Worm (Caenorhabditis elegans) whole organism, L2 larva: Measurements from ENCODE around the gene rpn-6.2.

Source experiments
- C34F6.9 ChIP-seq: fragments of 150-350 bp; optimal IDR thresholded peaks from 2 replicates; lab custom pipeline; 2014; ENCODE audit warnings: missing biosample characterization, missing genetic modification characterization
- R02D3.7 ChIP-seq: fragments of 150-350 bp; optimal IDR thresholded peaks from 2 replicates; lab custom pipeline; 2014; ENCODE audit warnings: missing biosample characterization, missing genetic modification characterization
- Y55F3AM.14 ChIP-seq: fragments of 200-800 bp; sonication (Bioruptor generic); optimal IDR thresholded peaks from 2 replicates; lab custom pipeline; 2018; ENCODE audit warnings: mild to moderate bottlenecking, missing genetic modification characterization, missing compliant biosample characterization
- ZK546.5 ChIP-seq: sonication (generic microtip); optimal IDR thresholded peaks from 2 replicates; lab custom pipeline; 2017; ENCODE audit warnings: missing biosample characterization, missing genetic modification characterization
- ama-1 ChIP-seq: fragments of 150-350 bp; optimal IDR thresholded peaks from 2 replicates; lab custom pipeline; 2018; ENCODE audit warnings: inconsistent platforms
- ceh-16 ChIP-seq: fragments of 150-350 bp; optimal IDR thresholded peaks from 2 replicates; lab custom pipeline; 2014; ENCODE audit warnings: missing biosample characterization, missing genetic modification characterization
- ceh-82 ChIP-seq: fragments of 150-350 bp; optimal IDR thresholded peaks from 2 replicates; lab custom pipeline; 2014; ENCODE audit warnings: missing biosample characterization, missing genetic modification characterization
- dmd-4 ChIP-seq: sonication (generic microtip); optimal IDR thresholded peaks from 2 replicates; lab custom pipeline; 2017; ENCODE audit warnings: missing biosample characterization, missing genetic modification characterization
- elt-3 ChIP-seq: sonication (generic microtip); optimal IDR thresholded peaks from 2 replicates; lab custom pipeline; 2017; ENCODE audit warnings: missing biosample characterization, missing genetic modification characterization
- fos-1 ChIP-seq: fragments of 150-350 bp; optimal IDR thresholded peaks from 2 replicates; lab custom pipeline; 2014; ENCODE audit warnings: missing biosample characterization, missing genetic modification characterization
- gmeb-1 ChIP-seq: fragments of 150-350 bp; optimal IDR thresholded peaks from 2 replicates; lab custom pipeline; 2014; ENCODE audit warnings: missing biosample characterization, missing genetic modification characterization
- lin-11 ChIP-seq: fragments of 150-350 bp; sonication (generic microtip); optimal IDR thresholded peaks from 2 replicates; lab custom pipeline; 2014; ENCODE audit warnings: missing biosample characterization, missing genetic modification characterization, inconsistent platforms, mixed read lengths
- lin-13 ChIP-seq: fragments of 150-350 bp; optimal IDR thresholded peaks from 2 replicates; lab custom pipeline; 2014; ENCODE audit warnings: missing biosample characterization, missing genetic modification reagents, missing genetic modification characterization
- lsy-2 ChIP-seq, 2 experiments: fragments of 150-350 bp in 1 of 2; sonication (generic microtip) in 1 of 2; optimal IDR thresholded peaks; 2 replicates each; lab custom pipeline; 2014 to 2017; ENCODE audit warnings: missing biosample characterization in 2 of 2, missing genetic modification characterization in 2 of 2
- mab-5 ChIP-seq: fragments of 150-350 bp; optimal IDR thresholded peaks from 2 replicates; lab custom pipeline; 2014; ENCODE audit warnings: missing biosample characterization, missing genetic modification characterization
- mbf-1 ChIP-seq: sonication (generic microtip); optimal IDR thresholded peaks from 2 replicates; lab custom pipeline; 2017; ENCODE audit warnings: missing biosample characterization, missing genetic modification characterization
- mdl-1 ChIP-seq, 2 experiments: fragments of 150-350 bp in 1 of 2; sonication (generic microtip) in 1 of 2; optimal IDR thresholded peaks; 2 replicates each; lab custom pipeline; 2017; ENCODE audit warnings: missing biosample characterization in 2 of 2, missing genetic modification characterization in 2 of 2
- nhr-10 ChIP-seq: sonication (generic microtip); optimal IDR thresholded peaks from 2 replicates; lab custom pipeline; 2017; ENCODE audit warnings: missing biosample characterization, missing genetic modification characterization
- nhr-129 ChIP-seq: fragments of 150-350 bp; optimal IDR thresholded peaks from 2 replicates; lab custom pipeline; 2014; ENCODE audit warnings: missing biosample characterization, missing genetic modification characterization
- nhr-21 ChIP-seq: fragments of 150-350 bp; optimal IDR thresholded peaks from 2 replicates; lab custom pipeline; 2014; ENCODE audit warnings: missing biosample characterization, missing genetic modification characterization
- nhr-23 ChIP-seq: fragments of 150-350 bp; optimal IDR thresholded peaks from 2 replicates; lab custom pipeline; 2014; ENCODE audit warnings: missing biosample characterization, missing genetic modification reagents, missing genetic modification characterization
- nhr-237 ChIP-seq: fragments of 150-350 bp; optimal IDR thresholded peaks from 2 replicates; lab custom pipeline; 2014; ENCODE audit warnings: missing biosample characterization, missing genetic modification characterization
- nhr-25 ChIP-seq: fragments of 150-350 bp; sonication (generic microtip); optimal IDR thresholded peaks from 3 replicates; lab custom pipeline; 2014; ENCODE audit warnings: missing biosample characterization, missing genetic modification characterization
- nhr-77 ChIP-seq: fragments of 150-350 bp; optimal IDR thresholded peaks from 2 replicates; lab custom pipeline; 2014; ENCODE audit warnings: missing biosample characterization, missing genetic modification characterization
- sem-4 ChIP-seq: fragments of 150-350 bp; optimal IDR thresholded peaks from 2 replicates; lab custom pipeline; 2014; ENCODE audit warnings: missing biosample characterization, missing genetic modification reagents, missing genetic modification characterization
- skn-1 ChIP-seq: sonication (generic microtip); optimal IDR thresholded peaks from 2 replicates; lab custom pipeline; 2017; ENCODE audit warnings: missing biosample characterization, missing genetic modification characterization
- sma-3 ChIP-seq: sonication (generic microtip); optimal IDR thresholded peaks from 2 replicates; lab custom pipeline; 2016; ENCODE audit warnings: missing genetic modification reagents, missing genetic modification characterization, missing compliant biosample characterization
- sma-9 ChIP-seq, 2 experiments: fragments of 150-350 bp in 1 of 2; sonication (generic microtip) in 1 of 2; optimal IDR thresholded peaks; 2 replicates each; lab custom pipeline; 2014 to 2016; ENCODE audit warnings: missing genetic modification characterization in 2 of 2, mild to moderate bottlenecking in 1 of 2, missing biosample characterization in 1 of 2, missing compliant biosample characterization in 1 of 2, missing genetic modification reagents in 1 of 2, moderate library complexity in 1 of 2
- snpc-4 ChIP-seq: fragments of 150-350 bp; optimal IDR thresholded peaks from 2 replicates; lab custom pipeline; 2014; ENCODE audit warnings: missing biosample characterization, missing genetic modification characterization
- unc-39 ChIP-seq: fragments of 150-350 bp; optimal IDR thresholded peaks from 2 replicates; lab custom pipeline; 2014; ENCODE audit warnings: missing biosample characterization, missing genetic modification characterization
- unc-55 ChIP-seq: fragments of 150-350 bp; sonication (generic microtip); optimal IDR thresholded peaks from 3 replicates; lab custom pipeline; 2014; ENCODE audit warnings: missing biosample characterization, missing genetic modification reagents, missing genetic modification characterization
- unc-62 ChIP-seq: fragments of 150-350 bp; optimal IDR thresholded peaks from 2 replicates; lab custom pipeline; 2014; ENCODE audit warnings: missing biosample characterization, missing genetic modification reagents, missing genetic modification characterization
- zag-1 ChIP-seq: fragments of 150-350 bp; optimal IDR thresholded peaks from 2 replicates; lab custom pipeline; 2014; ENCODE audit warnings: missing biosample characterization, missing genetic modification characterization

Gene rpn-6.2

ce11 chrIII:9001491-9001890 lies 308 bp downstream of the rpn-6.2 start:
- TF ChIP-seq ceh-16 (tag; lab: Kevin White, UChicago): no peak
- TF ChIP-seq nhr-10 (tag; lab: Kevin White, UChicago): no peak
- TF ChIP-seq nhr-77 (tag; lab: Kevin White, UChicago): no peak
- no peak for TF ChIP-seq snpc-4 (tag; lab: Kevin White, UChicago)
- no peak for TF ChIP-seq lin-11 (tag; lab: Kevin White, UChicago)
- no peak for TF ChIP-seq gmeb-1 (tag; lab: Kevin White, UChicago)
- TF ChIP-seq ZK546.5: no peak
- TF ChIP-seq unc-39 (tag; lab: Kevin White, UChicago): no peak
- no peak for TF ChIP-seq lsy-2 (tag; optimal IDR thresholded peaks at IDR 0.05; lab: Kevin White, UChicago)
- TF ChIP-seq mbf-1 (tag; lab: Kevin White, UChicago): no peak
- no peak for TF ChIP-seq sma-9 (GFP tag; optimal IDR thresholded peaks at IDR 0.05; lab: Kevin White, UChicago)
- TF ChIP-seq sma-9 (tag; optimal IDR thresholded peaks at IDR 0.05; lab: Kevin White, UChicago): no peak
- no peak for TF ChIP-seq mab-5 (tag; lab: Kevin White, UChicago)
- TF ChIP-seq dmd-4 (tag; lab: Kevin White, UChicago): no peak

- no peak for TF ChIP-seq lin-11 (tag; lab: Kevin White, UChicago)
- TF ChIP-seq lsy-2 (tag; optimal IDR thresholded peaks at IDR 0.05; lab: Kevin White, UChicago): no peak
- TF ChIP-seq elt-3 (tag; lab: Kevin White, UChicago): no peak
- TF ChIP-seq lin-13: no peak
- no peak for TF ChIP-seq nhr-129
- no peak for TF ChIP-seq nhr-21 (tag; lab: Kevin White, UChicago)
- TF ChIP-seq snpc-4 (tag; lab: Kevin White, UChicago): no peak
- no peak for TF ChIP-seq ceh-82
- no peak for TF ChIP-seq C34F6.9 (tag; lab: Kevin White, UChicago)
- no peak for TF ChIP-seq fos-1 (tag; lab: Kevin White, UChicago)
- TF ChIP-seq nhr-77 (tag; lab: Kevin White, UChicago): no peak
- TF ChIP-seq nhr-25: no peak
- no peak for TF ChIP-seq skn-1 (tag; lab: Kevin White, UChicago)
- TF ChIP-seq sma-9 (GFP tag; optimal IDR thresholded peaks at IDR 0.05; lab: Kevin White, UChicago): no peak
- no peak for TF ChIP-seq sma-9 (tag; optimal IDR thresholded peaks at IDR 0.05; lab: Kevin White, UChicago)
- TF ChIP-seq nhr-237: no peak
- TF ChIP-seq unc-62 (GFP tag; lab: Kevin White, UChicago): no peak
These were observed 2.3 kb downstream of the rpn-6.2 start, which contains the start of gene F59B2.3 for ce11 chrIII:8999508-8999907. F59B2.3 (minus strand) TSS chrIII:8999766.

ce11 chrIII:8998884-8999283 lies 2.9 kb downstream of the rpn-6.2 start:
- TF ChIP-seq ceh-16 (tag; lab: Kevin White, UChicago) (no peak), dmd-4 (tag; lab: Kevin White, UChicago) (no peak), unc-55 (GFP tag; lab: Kevin White, UChicago) (no peak), zag-1 (tag; lab: Kevin White, UChicago) (no peak), nhr-237 (no peak), Y55F3AM.14 (GFP tag; lab: Kevin White, UChicago) (no peak), R02D3.7 (tag; lab: Kevin White, UChicago) (no peak), nhr-25 (no peak), elt-3 (tag; lab: Kevin White, UChicago) (no peak), mab-5 (tag; lab: Kevin White, UChicago) (no peak), nhr-10 (tag; lab: Kevin White, UChicago) (no peak), ceh-82 (no peak), nhr-23 (no peak), ama-1 (lab: Kevin White, UChicago) (no peak), nhr-77 (tag; lab: Kevin White, UChicago) (no peak)

ce11 chrIII:8997821-8998220 lies 4.0 kb downstream of the rpn-6.2 start:
- TF ChIP-seq sma-3 (GFP tag; lab: Kevin White, UChicago) (no peak), nhr-21 (tag; lab: Kevin White, UChicago) (no peak), fos-1 (tag; lab: Kevin White, UChicago) (peak; percentile 84)

- TF ChIP-seq elt-3 (tag; lab: Kevin White, UChicago) (no peak), nhr-23 (no peak), sem-4 (tag; lab: Kevin White, UChicago) (no peak), dmd-4 (tag; lab: Kevin White, UChicago) (no peak), gmeb-1 (tag; lab: Kevin White, UChicago) (no peak), R02D3.7 (tag; lab: Kevin White, UChicago) (no peak), ZK546.5 (no peak), C34F6.9 (tag; lab: Kevin White, UChicago) (no peak), mdl-1 (tag; optimal IDR thresholded peaks at IDR 0.05; lab: Kevin White, UChicago) (no peak)
These were observed 5.1 kb downstream of the rpn-6.2 start, which contains the start of gene skat-1 for ce11 chrIII:8996686-8997085. skat-1 (minus strand) TSS chrIII:8996786.
